Worm (Caenorhabditis elegans) whole organism, midembryonic: ENCODE measurements around the gene K09D9.9.

Source experiments
- T22C8.4 ChIP-seq: fragments of 200-800 bp; sonication (Bioruptor generic); IDR thresholded peaks from 2 replicates; pipeline ENCODE4 v1.3.6; 2022; ENCODE audit warnings: missing genetic modification characterization, missing compliant biosample characterization
- cog-1 ChIP-seq: sonication (generic microtip); optimal IDR thresholded peaks from 2 replicates; lab custom pipeline; 2016; ENCODE audit warnings: missing genetic modification characterization, missing compliant biosample characterization
- flt-1 ChIP-seq: fragments of 200-800 bp; sonication (Bioruptor generic); IDR thresholded peaks from 2 replicates; pipeline ENCODE4 v1.3.6; 2022; ENCODE audit warnings: missing genetic modification characterization, missing compliant biosample characterization
- med-1 ChIP-seq: sonication (generic microtip); optimal IDR thresholded peaks from 2 replicates; lab custom pipeline; 2017; ENCODE audit warnings: missing genetic modification characterization, mild to moderate bottlenecking, missing compliant biosample characterization, antibody characterized with exemption, missing genetic modification reagents; ENCODE audit not compliant: insufficient read depth
- ref-1 ChIP-seq: fragments of 200-800 bp; sonication (Bioruptor generic); conservative IDR thresholded peaks from 2 replicates; pipeline ENCODE4 v1.3.6; 2022; ENCODE audit warnings: missing genetic modification reagents, missing genetic modification characterization, missing compliant biosample characterization
- tab-1 ChIP-seq: fragments of 200-800 bp; sonication (Bioruptor generic); IDR thresholded peaks from 2 replicates; pipeline ENCODE4 v1.3.6; 2022; ENCODE audit warnings: missing genetic modification characterization, missing compliant biosample characterization
- ztf-23 ChIP-seq: fragments of 200-800 bp; sonication (Bioruptor generic); IDR thresholded peaks from 2 replicates; pipeline ENCODE4 v1.3.6; 2022; ENCODE audit warnings: missing genetic modification reagents, missing genetic modification characterization, missing compliant biosample characterization

DNA sequence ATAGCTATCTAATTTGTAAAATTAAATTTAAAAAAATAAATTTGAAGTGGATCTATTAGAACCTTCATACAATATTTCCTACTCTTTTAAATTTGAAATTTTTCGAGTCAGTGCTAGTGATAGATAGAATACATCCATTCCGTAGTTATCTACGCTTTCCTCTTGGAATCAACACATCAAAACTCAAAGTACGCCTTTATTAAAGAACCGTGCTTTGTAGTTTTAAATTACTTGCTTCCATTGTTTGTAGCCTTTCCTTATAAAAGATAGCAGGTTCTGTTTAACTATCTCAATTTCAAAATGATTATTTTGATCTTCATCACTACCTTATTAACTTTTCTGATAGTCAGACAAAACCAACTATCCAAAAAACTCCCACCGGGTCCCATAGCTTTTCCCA lies 48.9 kb downstream of the K09D9.9 start, which contains the start of gene cyp-35B3:
- TF ChIP-seq cog-1 (tag; lab: Kevin White, UChicago) = no peak
- no peak for TF ChIP-seq flt-1 (GFP tag; lab: Robert Waterston, UW)
- no peak for TF ChIP-seq tab-1 (GFP tag; lab: Robert Waterston, UW)
- TF ChIP-seq T22C8.4 (GFP tag; lab: Robert Waterston, UW) = no peak
- no peak for TF ChIP-seq ref-1 (GFP tag; lab: Robert Waterston, UW)
- TF ChIP-seq ztf-23 = no peak
- no peak for TF ChIP-seq med-1 (GFP tag; lab: Kevin White, UChicago)
